Fruit fly (Drosophila melanogaster) whole organism, prepupa: ENCODE data around the gene Mlc2.

Experiments
- CG15336 ChIP-seq: fragments of 200-800 bp; sonication (Bioruptor generic); IDR thresholded peaks from 2 replicates; pipeline ENCODE4 v1.3.6; 2022; ENCODE audit warnings: missing biosample characterization, missing genetic modification characterization
- CG32006 ChIP-seq: fragments of 200-800 bp; sonication (Bioruptor generic); optimal IDR thresholded peaks from 3 replicates; lab custom pipeline; 2017; ENCODE audit warnings: missing biosample characterization, mild to moderate bottlenecking, missing genetic modification characterization
- CG6854 ChIP-seq: fragments of 200-800 bp; sonication (Bioruptor generic); optimal IDR thresholded peaks from 2 replicates; lab custom pipeline; 2017; ENCODE audit warnings: missing biosample characterization, mild to moderate bottlenecking, missing genetic modification characterization
- Hr39 ChIP-seq: fragments of 200-800 bp; sonication (Bioruptor generic); optimal IDR thresholded peaks from 2 replicates; lab custom pipeline; 2016; ENCODE audit warnings: missing biosample characterization, missing genetic modification characterization
- Met ChIP-seq: fragments of 200-800 bp; sonication (Bioruptor generic); optimal IDR thresholded peaks from 3 replicates; lab custom pipeline; 2016; ENCODE audit warnings: missing biosample characterization, missing genetic modification characterization
- dac ChIP-seq: fragments of 200-800 bp; sonication (Bioruptor generic); optimal IDR thresholded peaks from 2 replicates; lab custom pipeline; 2017; ENCODE audit warnings: missing biosample characterization, mild to moderate bottlenecking, missing genetic modification characterization
- fd59A ChIP-seq: fragments of 200-800 bp; sonication (Bioruptor generic); optimal IDR thresholded peaks from 2 replicates; lab custom pipeline; 2017; ENCODE audit warnings: missing biosample characterization, mild to moderate bottlenecking, missing genetic modification characterization, missing genetic modification reagents

DNA sequence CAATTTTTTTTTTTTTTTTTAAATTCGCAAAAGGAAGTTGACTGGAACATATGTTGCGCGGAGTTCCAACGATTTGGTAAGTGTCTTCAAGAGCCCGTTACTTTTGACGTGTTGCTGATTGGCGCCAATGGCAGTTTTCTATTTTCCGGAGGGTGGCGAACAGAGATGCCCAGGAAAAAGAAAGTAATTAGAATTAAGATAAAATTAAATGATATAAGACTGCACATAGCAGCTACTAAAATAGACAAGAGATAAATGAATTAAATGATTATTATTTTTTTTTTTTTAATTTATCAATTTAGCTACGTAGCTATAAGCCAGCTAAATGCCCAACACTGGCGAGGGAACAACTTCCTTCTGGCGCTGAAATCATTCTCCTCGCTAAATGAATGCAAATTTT, 47.9 kb upstream of the Mlc2 start:
- no peak for TF ChIP-seq Met (GFP tag; lab: Kevin White, UChicago)
- no peak for TF ChIP-seq CG15336 (GFP tag; lab: Robert Waterston, UW)
- TF ChIP-seq fd59A (GFP tag; lab: Kevin White, UChicago) = no peak
- TF ChIP-seq CG32006 (GFP tag; lab: Kevin White, UChicago) = no peak
- no peak for TF ChIP-seq Hr39
- no peak for TF ChIP-seq dac (GFP tag; lab: Kevin White, UChicago)
- no peak for TF ChIP-seq CG6854
